Worm (Caenorhabditis elegans) whole organism, young adult: ENCODE measurements around the gene add-2.

Source experiments
- B0336.3 ChIP-seq: fragments of 200-800 bp; sonication (Bioruptor generic); IDR thresholded peaks from 2 replicates; pipeline ENCODE4 v1.3.6; 2022; ENCODE audit warnings: missing genetic modification characterization, missing compliant biosample characterization
- F37B4.10 ChIP-seq: fragments of 200-800 bp; sonication (Bioruptor generic); IDR thresholded peaks from 2 replicates; pipeline ENCODE4 v1.3.6; 2022; ENCODE audit warnings: missing genetic modification characterization, missing compliant biosample characterization
- F49E8.2 ChIP-seq: sonication (generic microtip); optimal IDR thresholded peaks from 3 replicates; lab custom pipeline; 2017; ENCODE audit warnings: missing genetic modification characterization, mild to moderate bottlenecking, missing compliant biosample characterization, antibody characterized with exemption, moderate library complexity; ENCODE audit not compliant: insufficient read depth
- F52B5.7 ChIP-seq: sonication (generic microtip); optimal IDR thresholded peaks from 2 replicates; lab custom pipeline; 2016; ENCODE audit warnings: mild to moderate bottlenecking, missing genetic modification characterization, missing compliant biosample characterization
- K12H6.12 ChIP-seq: fragments of 200-800 bp; sonication (Bioruptor generic); optimal IDR thresholded peaks from 2 replicates; lab custom pipeline; 2018; ENCODE audit warnings: mild to moderate bottlenecking, missing genetic modification characterization, missing compliant biosample characterization
- ZK185.1 ChIP-seq: sonication (generic microtip); optimal IDR thresholded peaks from 2 replicates; lab custom pipeline; 2016; ENCODE audit warnings: mild to moderate bottlenecking, missing genetic modification characterization, missing compliant biosample characterization; ENCODE audit not compliant: poor library complexity, severe bottlenecking
- aptf-2 ChIP-seq: fragments of 200-800 bp; sonication (Bioruptor generic); conservative IDR thresholded peaks from 2 replicates; pipeline ENCODE4 v1.3.6; 2022; ENCODE audit warnings: missing genetic modification reagents, missing genetic modification characterization, missing compliant biosample characterization
- aptf-3 ChIP-seq: fragments of 200-800 bp; sonication (Bioruptor generic); IDR thresholded peaks from 2 replicates; pipeline ENCODE4 v1.3.6; 2022; ENCODE audit warnings: missing genetic modification characterization, missing compliant biosample characterization
- atf-7 ChIP-seq: sonication (generic microtip); optimal IDR thresholded peaks from 2 replicates; lab custom pipeline; 2017; ENCODE audit warnings: mild to moderate bottlenecking, missing genetic modification characterization, missing compliant biosample characterization
- attf-3 ChIP-seq: fragments of 200-800 bp; sonication (Bioruptor generic); conservative IDR thresholded peaks from 2 replicates; pipeline ENCODE4 v1.3.6; 2022; ENCODE audit warnings: missing genetic modification reagents, missing genetic modification characterization, missing compliant biosample characterization
- attf-5 ChIP-seq: fragments of 200-800 bp; sonication (Bioruptor generic); optimal IDR thresholded peaks from 2 replicates; lab custom pipeline; 2018; ENCODE audit warnings: mild to moderate bottlenecking, missing genetic modification characterization, missing compliant biosample characterization
- bed-2 ChIP-seq: fragments of 200-800 bp; sonication (Bioruptor generic); IDR thresholded peaks from 2 replicates; pipeline ENCODE4 v1.3.6; 2022; ENCODE audit warnings: missing genetic modification reagents, missing genetic modification characterization, missing compliant biosample characterization
- cebp-1 ChIP-seq, 2 experiments: fragments of 200-800 bp in 1 of 2; sonication (Bioruptor generic) in 1 of 2; sonication (generic microtip) in 1 of 2; IDR thresholded peaks in 1 of 2; optimal IDR thresholded peaks in 1 of 2; 2 replicates each; pipeline versions ENCODE4 v1.3.6 to Lab custom; 2017 to 2022; ENCODE audit warnings: missing compliant biosample characterization in 2 of 2, missing genetic modification characterization in 2 of 2, mild to moderate bottlenecking in 1 of 2, missing genetic modification reagents in 1 of 2, moderate library complexity in 1 of 2
- ceh-27 ChIP-seq: fragments of 200-800 bp; sonication (Bioruptor generic); optimal IDR thresholded peaks from 2 replicates; lab custom pipeline; 2018; ENCODE audit warnings: mild to moderate bottlenecking, missing genetic modification characterization, moderate library complexity, missing compliant biosample characterization
- ceh-91 ChIP-seq: fragments of 200-800 bp; sonication (Bioruptor generic); IDR thresholded peaks from 2 replicates; pipeline ENCODE4 v1.3.6; 2022; ENCODE audit warnings: missing genetic modification reagents, missing genetic modification characterization, missing compliant biosample characterization
- chd-7 ChIP-seq: sonication (generic microtip); optimal IDR thresholded peaks from 2 replicates; lab custom pipeline; 2016; ENCODE audit warnings: mild to moderate bottlenecking, missing genetic modification characterization, moderate library complexity, missing compliant biosample characterization
- egl-44 ChIP-seq: fragments of 200-800 bp; sonication (Bioruptor generic); IDR thresholded peaks from 2 replicates; pipeline ENCODE4 v1.3.6; 2022; ENCODE audit warnings: missing genetic modification reagents, missing genetic modification characterization, missing compliant biosample characterization
- egrh-3 ChIP-seq: fragments of 200-800 bp; sonication (Bioruptor generic); IDR thresholded peaks from 2 replicates; pipeline ENCODE4 v1.3.6; 2022; ENCODE audit warnings: missing genetic modification reagents, missing genetic modification characterization, missing compliant biosample characterization
- hlh-12 ChIP-seq: sonication (generic microtip); optimal IDR thresholded peaks from 2 replicates; lab custom pipeline; 2016; ENCODE audit warnings: missing genetic modification characterization, missing compliant biosample characterization
- hlh-26 ChIP-seq: fragments of 200-800 bp; sonication (Bioruptor generic); conservative IDR thresholded peaks from 2 replicates; pipeline ENCODE4 v1.3.6; 2022; ENCODE audit warnings: missing genetic modification reagents, missing genetic modification characterization, missing compliant biosample characterization
- hmg-1.2 ChIP-seq: fragments of 200-800 bp; sonication (Bioruptor generic); IDR thresholded peaks from 2 replicates; pipeline ENCODE4 v1.3.6; 2022; ENCODE audit warnings: missing genetic modification reagents, missing genetic modification characterization, missing compliant biosample characterization
- let-526 ChIP-seq: fragments of 200-800 bp; sonication (Bioruptor generic); IDR thresholded peaks from 2 replicates; pipeline ENCODE4 v1.3.6; 2022; ENCODE audit warnings: missing genetic modification reagents, missing genetic modification characterization, missing compliant biosample characterization
- lin-54 ChIP-seq: fragments of 200-800 bp; sonication (Bioruptor generic); optimal IDR thresholded peaks from 2 replicates; lab custom pipeline; 2018; ENCODE audit warnings: mild to moderate bottlenecking, missing genetic modification characterization, missing compliant biosample characterization
- lsl-1 ChIP-seq: fragments of 200-800 bp; sonication (Bioruptor generic); optimal IDR thresholded peaks from 2 replicates; lab custom pipeline; 2018; ENCODE audit warnings: mild to moderate bottlenecking, missing genetic modification characterization, moderate library complexity, missing compliant biosample characterization
- lsy-27 ChIP-seq: sonication (generic microtip); optimal IDR thresholded peaks from 2 replicates; lab custom pipeline; 2017; ENCODE audit warnings: missing genetic modification characterization, mild to moderate bottlenecking, missing compliant biosample characterization, antibody characterized with exemption, missing genotype, borderline replicate concordance; ENCODE audit not compliant: insufficient read depth
- madf-3 ChIP-seq: fragments of 200-800 bp; sonication (Bioruptor generic); IDR thresholded peaks from 2 replicates; pipeline ENCODE4 v1.3.6; 2022; ENCODE audit warnings: missing genetic modification reagents, missing genetic modification characterization, missing compliant biosample characterization
- mes-4 ChIP-seq: sonication (generic microtip); optimal IDR thresholded peaks from 2 replicates; lab custom pipeline; 2016; ENCODE audit warnings: missing genotype, missing genetic modification characterization, missing compliant biosample characterization
- nfyb-1 ChIP-seq: fragments of 200-800 bp; sonication (Bioruptor generic); IDR thresholded peaks from 2 replicates; pipeline ENCODE4 v1.3.6; 2022; ENCODE audit warnings: missing genetic modification reagents, missing genetic modification characterization, missing compliant biosample characterization
- nhr-27 ChIP-seq: fragments of 200-800 bp; sonication (Bioruptor generic); optimal IDR thresholded peaks from 2 replicates; lab custom pipeline; 2018; ENCODE audit warnings: mild to moderate bottlenecking, missing genetic modification characterization, moderate library complexity, missing compliant biosample characterization
- nhr-80 ChIP-seq: sonication (generic microtip); optimal IDR thresholded peaks from 2 replicates; lab custom pipeline; 2016; ENCODE audit warnings: missing genetic modification characterization, missing compliant biosample characterization
- nhr-90 ChIP-seq: sonication (generic microtip); optimal IDR thresholded peaks from 2 replicates; lab custom pipeline; 2016; ENCODE audit warnings: missing genotype, mild to moderate bottlenecking, missing genetic modification characterization, missing compliant biosample characterization
- pbrm-1 ChIP-seq: fragments of 200-800 bp; sonication (Bioruptor generic); IDR thresholded peaks from 2 replicates; pipeline ENCODE4 v1.3.6; 2022; ENCODE audit warnings: missing genetic modification reagents, missing genetic modification characterization, missing compliant biosample characterization
- rcor-1 ChIP-seq: fragments of 200-800 bp; sonication (Bioruptor generic); IDR thresholded peaks from 2 replicates; pipeline ENCODE4 v1.3.6; 2022; ENCODE audit warnings: missing genetic modification reagents, missing genetic modification characterization, missing compliant biosample characterization
- sdz-38 ChIP-seq: sonication (generic microtip); optimal IDR thresholded peaks from 2 replicates; lab custom pipeline; 2016; ENCODE audit warnings: missing genotype, missing genetic modification characterization, missing compliant biosample characterization
- snpc-3.4 ChIP-seq: sonication (generic microtip); optimal IDR thresholded peaks from 2 replicates; lab custom pipeline; 2017; ENCODE audit warnings: missing genetic modification characterization, mild to moderate bottlenecking, missing compliant biosample characterization, antibody characterized with exemption, moderate library complexity, missing genotype, missing genetic modification reagents
- snpc-4 ChIP-seq, 5 experiments: fragments of 150-350 bp in 1 of 5; sonication (generic microtip) in 4 of 5; optimal IDR thresholded peaks; 2 replicates each; lab custom pipeline; 2014 to 2018; ENCODE audit warnings: missing genetic modification characterization in 5 of 5, missing biosample characterization in 3 of 5, antibody characterized with exemption in 2 of 5, mild to moderate bottlenecking in 2 of 5, missing compliant biosample characterization in 2 of 5, missing genotype in 2 of 5, moderate library complexity in 2 of 5, missing genetic modification reagents in 1 of 5
- somi-1 ChIP-seq: fragments of 200-800 bp; sonication (Bioruptor generic); optimal IDR thresholded peaks from 2 replicates; lab custom pipeline; 2018; ENCODE audit warnings: mild to moderate bottlenecking, missing genetic modification characterization, missing compliant biosample characterization
- unc-130 ChIP-seq: sonication (generic microtip); optimal IDR thresholded peaks from 2 replicates; lab custom pipeline; 2016; ENCODE audit warnings: missing genetic modification reagents, missing genetic modification characterization, missing compliant biosample characterization
- unc-62 ChIP-seq: fragments of 150-350 bp; optimal IDR thresholded peaks from 2 replicates; lab custom pipeline; 2014; ENCODE audit warnings: missing biosample characterization, missing genetic modification reagents, missing genetic modification characterization
- xnd-1 ChIP-seq: sonication (generic microtip); optimal IDR thresholded peaks from 2 replicates; lab custom pipeline; 2016; ENCODE audit warnings: missing genotype, missing genetic modification reagents, missing genetic modification characterization, missing compliant biosample characterization
- zfh-2 ChIP-seq: fragments of 200-800 bp; sonication (Bioruptor generic); conservative IDR thresholded peaks from 2 replicates; pipeline ENCODE4 v1.3.6; 2022; ENCODE audit warnings: missing genetic modification reagents, missing genetic modification characterization, missing compliant biosample characterization
- ztf-28 ChIP-seq: fragments of 200-800 bp; sonication (Bioruptor generic); IDR thresholded peaks from 2 replicates; pipeline ENCODE4 v1.3.6; 2022; ENCODE audit warnings: missing genetic modification reagents, missing genetic modification characterization, missing compliant biosample characterization
- ztf-6 ChIP-seq: fragments of 200-800 bp; sonication (Bioruptor generic); IDR thresholded peaks from 2 replicates; pipeline ENCODE4 v1.3.6; 2022; ENCODE audit warnings: missing genetic modification reagents, missing genetic modification characterization, missing compliant biosample characterization

The add-2 gene

DNA sequence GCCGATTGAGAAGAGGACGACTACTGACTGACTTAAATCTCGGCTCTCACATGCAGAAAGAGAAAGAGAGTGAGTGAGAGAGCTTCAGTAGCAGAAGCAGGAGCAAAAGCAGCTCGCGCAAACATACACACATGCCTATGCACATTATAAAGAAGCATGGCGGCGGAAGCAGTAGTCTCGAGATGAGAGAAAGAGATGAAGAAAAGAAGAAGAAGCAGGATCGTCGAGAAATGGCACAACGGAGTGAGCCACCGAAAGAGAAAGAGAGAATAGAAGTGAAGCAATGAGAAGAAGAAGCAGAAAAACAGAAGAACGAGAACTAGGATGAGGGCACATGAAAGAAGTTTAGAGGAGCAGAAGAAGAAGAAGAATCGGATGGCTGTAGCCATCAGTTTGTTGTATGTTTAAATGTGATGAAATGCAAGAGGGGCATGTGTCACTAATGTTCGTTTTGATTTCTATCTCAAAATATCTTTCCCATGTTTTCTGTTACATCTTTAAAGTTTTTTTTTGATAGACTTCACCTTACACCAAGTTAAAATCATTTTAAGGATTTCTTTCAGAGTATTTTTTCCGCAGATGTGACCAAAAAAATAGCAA is 13.8 kb upstream of the add-2 start:
- peak; percentile 12 for TF ChIP-seq ceh-27 (GFP tag; lab: Kevin White, UChicago)
- no peak for TF ChIP-seq mes-4 (tag; lab: Kevin White, UChicago)
- TF ChIP-seq nhr-90 (tag; lab: Kevin White, UChicago): no peak
- TF ChIP-seq ztf-6 (GFP tag; lab: Robert Waterston, UW): no peak
- TF ChIP-seq F37B4.10: no peak
- TF ChIP-seq bed-2 (GFP tag; lab: Robert Waterston, UW): no peak
- no peak for TF ChIP-seq snpc-3.4 (tag; lab: Kevin White, UChicago)
- TF ChIP-seq K12H6.12 (tag; lab: Kevin White, UChicago): peak; percentile 66
- TF ChIP-seq unc-130: no peak
- no peak for TF ChIP-seq atf-7
- no peak for TF ChIP-seq unc-62 (GFP tag; lab: Kevin White, UChicago)
- no peak for TF ChIP-seq lsl-1 (GFP tag; lab: Kevin White, UChicago)
- TF ChIP-seq attf-5 (GFP tag; lab: Kevin White, UChicago): peak; percentile 30
- TF ChIP-seq aptf-2 (GFP tag; lab: Robert Waterston, UW): no peak
- TF ChIP-seq zfh-2 (GFP tag; lab: Robert Waterston, UW): peak; percentile 74
- no peak for TF ChIP-seq egl-44
- no peak for TF ChIP-seq hlh-12
- TF ChIP-seq ZK185.1 (tag; lab: Kevin White, UChicago): no peak
- TF ChIP-seq madf-3: no peak
- TF ChIP-seq hmg-1.2 (GFP tag; lab: Robert Waterston, UW): peak; percentile 26; the same call in 1 of the 2 replicates
- no peak for TF ChIP-seq lsy-27 (tag; lab: Kevin White, UChicago)
- TF ChIP-seq rcor-1 (GFP tag; lab: Robert Waterston, UW): 0 out of 2 replicates have a peak, but pooled peaks have one; percentile 7
- no peak for TF ChIP-seq cebp-1 (GFP tag; IDR thresholded peaks at IDR 0.05; lab: Robert Waterston, UW)
- peak; percentile 54 for TF ChIP-seq cebp-1 (tag; optimal IDR thresholded peaks at IDR 0.05; lab: Kevin White, UChicago)
- 0 out of 2 replicates have a peak, but pooled peaks have one; percentile 20 for TF ChIP-seq egrh-3 (GFP tag; lab: Robert Waterston, UW)
- TF ChIP-seq, all 124 proteins: peak for 8

DNA sequence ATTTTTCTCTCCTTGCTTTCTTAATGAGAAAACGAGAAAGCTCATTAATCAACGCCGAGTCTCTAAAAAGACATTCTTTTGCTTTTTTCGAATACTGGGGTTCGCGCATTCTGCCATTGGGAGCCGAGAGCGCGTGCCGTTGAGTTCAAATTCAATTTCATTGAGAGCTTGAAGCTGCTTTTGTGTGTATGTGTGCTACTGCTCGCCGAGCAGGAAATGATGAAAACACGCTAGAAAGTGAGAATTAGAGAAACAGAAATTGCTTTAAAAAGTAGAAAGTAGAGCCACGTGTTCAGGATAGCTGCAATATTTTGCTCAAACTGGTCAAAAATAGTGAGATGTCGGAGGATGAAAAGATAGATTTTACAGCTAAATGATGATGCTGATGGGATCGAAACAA is 12.5 kb upstream of the add-2 start:
- TF ChIP-seq K12H6.12 (tag; lab: Kevin White, UChicago): peak; percentile 28
- no peak for TF ChIP-seq let-526 (GFP tag; lab: Robert Waterston, UW)
- no peak for TF ChIP-seq ztf-28 (GFP tag; lab: Robert Waterston, UW)
- TF ChIP-seq hlh-26: no peak
- TF ChIP-seq zfh-2 (GFP tag; lab: Robert Waterston, UW): peak; percentile 29; the same call in 1 of the 2 replicates
- no peak for TF ChIP-seq pbrm-1 (GFP tag; lab: Robert Waterston, UW)
- peak; percentile 15 for TF ChIP-seq chd-7

DNA sequence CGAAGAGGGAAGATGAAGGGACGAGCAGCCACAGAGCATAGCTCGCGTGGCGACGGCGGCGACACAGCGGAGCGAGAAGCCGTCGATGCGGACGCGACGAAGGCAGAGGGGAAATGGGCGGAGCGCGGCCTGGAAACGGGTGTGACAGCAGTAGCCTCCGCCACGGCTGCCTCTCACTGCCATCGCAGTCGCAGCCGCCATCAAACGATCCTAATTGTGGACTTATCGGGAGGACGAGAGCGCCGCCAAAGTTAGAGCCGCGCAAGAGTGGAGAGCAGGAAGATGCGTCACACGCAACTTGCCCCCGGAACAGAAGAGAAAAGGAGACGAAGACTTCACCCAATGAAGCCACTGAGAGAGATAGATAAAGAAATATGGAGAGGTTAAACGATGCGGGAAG is 11.1 kb upstream of the add-2 start:
- 0 out of 2 replicates have a peak, but pooled peaks have one; percentile 42 for TF ChIP-seq B0336.3 (GFP tag; lab: Robert Waterston, UW)
- no peak for TF ChIP-seq F37B4.10
- 0 out of 2 replicates have a peak, but pooled peaks have one; percentile 49 for TF ChIP-seq cebp-1 (GFP tag; IDR thresholded peaks at IDR 0.05; lab: Robert Waterston, UW)
- TF ChIP-seq cebp-1 (tag; optimal IDR thresholded peaks at IDR 0.05; lab: Kevin White, UChicago): peak; percentile 10
- TF ChIP-seq snpc-4 (GFP tag; optimal IDR thresholded peaks at IDR 0.05; lab: Kevin White, UChicago): no peak
- TF ChIP-seq snpc-4 (tag; optimal IDR thresholded peaks at IDR 0.05; lab: Kevin White, UChicago): peak in 1 of 4 experiments; percentile 7
- TF ChIP-seq ztf-6 (GFP tag; lab: Robert Waterston, UW): no peak
- peak; percentile 26 for TF ChIP-seq somi-1 (GFP tag; lab: Kevin White, UChicago)
- no peak for TF ChIP-seq unc-130
- no peak for TF ChIP-seq ceh-91
- no peak for TF ChIP-seq F52B5.7 (tag; lab: Kevin White, UChicago)
- TF ChIP-seq nhr-90 (tag; lab: Kevin White, UChicago): no peak
- no peak for TF ChIP-seq nhr-27 (tag; lab: Kevin White, UChicago)
- 0 out of 2 replicates have a peak, but pooled peaks have one; percentile 57 for TF ChIP-seq nfyb-1 (GFP tag; lab: Robert Waterston, UW)
- TF ChIP-seq F49E8.2 (tag; lab: Kevin White, UChicago): no peak
- TF ChIP-seq aptf-3 (GFP tag; lab: Robert Waterston, UW): no peak
- TF ChIP-seq lin-54: no peak
- TF ChIP-seq attf-3 (GFP tag; lab: Robert Waterston, UW): no peak
- no peak for TF ChIP-seq sdz-38
- peak; percentile 93 for TF ChIP-seq egrh-3 (GFP tag; lab: Robert Waterston, UW)
- no peak for TF ChIP-seq xnd-1 (tag; lab: Kevin White, UChicago)
- TF ChIP-seq nhr-80 (tag; lab: Kevin White, UChicago): no peak
